Worm (Caenorhabditis elegans) whole organism, early embryonic: Measurements from ENCODE around the gene Y42A5A.3.

ENCODE experiments used
- ama-1 ChIP-seq: fragments of 150-350 bp; optimal IDR thresholded peaks from 2 replicates; lab custom pipeline; 2014
- hmbx-1 ChIP-seq: sonication (generic microtip); optimal IDR thresholded peaks from 2 replicates; lab custom pipeline; 2016; ENCODE audit warnings: mild to moderate bottlenecking, missing genetic modification characterization, missing compliant biosample characterization
- scrt-1 ChIP-seq: fragments of 200-800 bp; sonication (Bioruptor generic); IDR thresholded peaks from 2 replicates; pipeline ENCODE4 v1.3.6; 2022; ENCODE audit warnings: missing genetic modification characterization, missing compliant biosample characterization

DNA sequence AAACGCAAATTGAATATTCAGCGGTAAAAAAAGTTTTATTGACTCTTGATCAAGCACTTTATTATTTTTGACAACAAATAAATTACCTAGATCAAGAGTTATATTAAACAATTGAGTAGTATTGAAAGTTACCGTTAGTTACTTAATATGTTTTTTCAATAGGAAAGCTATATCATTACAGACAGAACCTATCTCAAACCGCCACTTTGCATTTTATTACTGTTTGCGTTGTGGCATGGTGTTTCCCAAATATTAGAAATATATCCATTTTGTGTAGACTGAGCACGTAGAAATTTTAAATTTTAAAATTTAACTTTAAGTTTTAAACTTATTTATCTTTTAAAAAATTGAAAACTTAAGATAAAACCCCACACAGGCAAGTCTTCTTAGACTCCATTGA is 8.6 kb upstream of the Y42A5A.3 start:
- TF ChIP-seq hmbx-1 (tag; lab: Kevin White, UChicago) (no peak), scrt-1 (GFP tag; lab: Robert Waterston, UW) (no peak), ama-1 (lab: Kevin White, UChicago) (no peak)
